Fruit fly (Drosophila melanogaster) whole organism, pupa: ENCODE data around the gene Tet.

ENCODE experiments used
- CG10348 ChIP-seq: fragments of 200-800 bp; sonication (Bioruptor generic); IDR thresholded peaks from 2 replicates; pipeline ENCODE4 v1.3.6; 2022; ENCODE audit warnings: missing biosample characterization, missing genetic modification characterization
- CG12605 ChIP-seq: fragments of 200-800 bp; sonication (Bioruptor generic); IDR thresholded peaks from 2 replicates; pipeline ENCODE4 v1.3.6; 2022; ENCODE audit warnings: missing biosample characterization, missing genetic modification characterization
- CG13204 ChIP-seq: fragments of 200-800 bp; sonication (Bioruptor generic); optimal IDR thresholded peaks from 2 replicates; lab custom pipeline; 2018; ENCODE audit warnings: missing biosample characterization, mild to moderate bottlenecking, missing genetic modification characterization, moderate library complexity
- CG14655 ChIP-seq: fragments of 200-800 bp; sonication (Bioruptor generic); optimal IDR thresholded peaks from 3 replicates; lab custom pipeline; 2017; ENCODE audit warnings: mild to moderate bottlenecking, missing biosample characterization, missing genetic modification reagents, missing genetic modification characterization
- CG15710 ChIP-seq: fragments of 200-800 bp; sonication (Bioruptor generic); optimal IDR thresholded peaks from 2 replicates; lab custom pipeline; 2018; ENCODE audit warnings: missing biosample characterization, mild to moderate bottlenecking, missing genetic modification characterization, moderate library complexity
- CG17806 ChIP-seq: fragments of 200-800 bp; sonication (Bioruptor generic); optimal IDR thresholded peaks from 2 replicates; lab custom pipeline; 2018; ENCODE audit warnings: missing biosample characterization, mild to moderate bottlenecking, missing genetic modification characterization, moderate library complexity
- CG32121 ChIP-seq: fragments of 200-800 bp; sonication (Bioruptor generic); IDR thresholded peaks from 2 replicates; pipeline ENCODE4 v1.3.6; 2022; ENCODE audit warnings: missing biosample characterization, missing genetic modification characterization
- CG34367 ChIP-seq: fragments of 200-800 bp; sonication (Bioruptor generic); optimal IDR thresholded peaks from 2 replicates; lab custom pipeline; 2018; ENCODE audit warnings: missing biosample characterization, mild to moderate bottlenecking, missing genetic modification characterization
- CG4496 ChIP-seq: fragments of 200-800 bp; sonication (Bioruptor generic); IDR thresholded peaks from 3 replicates; pipeline ENCODE4 v1.3.6; 2022; ENCODE audit warnings: missing biosample characterization, missing genetic modification characterization
- CG8159 ChIP-seq: fragments of 200-800 bp; sonication (Bioruptor generic); optimal IDR thresholded peaks from 3 replicates; lab custom pipeline; 2018; ENCODE audit warnings: missing biosample characterization, mild to moderate bottlenecking, missing genetic modification characterization, moderate library complexity
- CG8301 ChIP-seq: fragments of 200-800 bp; sonication (Bioruptor generic); optimal IDR thresholded peaks from 2 replicates; lab custom pipeline; 2018; ENCODE audit warnings: missing biosample characterization, mild to moderate bottlenecking, missing genetic modification characterization
- CG9948 ChIP-seq: fragments of 200-800 bp; sonication (Bioruptor generic); optimal IDR thresholded peaks from 2 replicates; lab custom pipeline; 2018; ENCODE audit warnings: missing biosample characterization, mild to moderate bottlenecking, missing genetic modification characterization, moderate library complexity
- D1 ChIP-seq: fragments of 200-800 bp; sonication (Bioruptor generic); optimal IDR thresholded peaks from 2 replicates; lab custom pipeline; 2018; ENCODE audit warnings: missing biosample characterization, mild to moderate bottlenecking, missing genetic modification characterization, moderate library complexity
- EcR ChIP-seq: fragments of 200-800 bp; sonication (Bioruptor generic); optimal IDR thresholded peaks from 3 replicates; lab custom pipeline; 2019; ENCODE audit warnings: missing biosample characterization, missing genetic modification characterization, mild to moderate bottlenecking, moderate library complexity, missing genetic modification reagents
- Ets98B ChIP-seq: fragments of 200-800 bp; sonication (Bioruptor generic); IDR thresholded peaks from 2 replicates; pipeline ENCODE4 v1.3.6; 2022; ENCODE audit warnings: missing biosample characterization, missing genetic modification characterization
- Pif1A ChIP-seq: fragments of 200-800 bp; sonication (Bioruptor generic); optimal IDR thresholded peaks from 3 replicates; lab custom pipeline; 2016; ENCODE audit warnings: missing biosample characterization, missing genetic modification characterization
- Pif1B ChIP-seq: fragments of 200-800 bp; sonication (Bioruptor generic); optimal IDR thresholded peaks from 3 replicates; lab custom pipeline; 2016; ENCODE audit warnings: missing biosample characterization, missing genetic modification characterization
- Snoo ChIP-seq: fragments of 200-800 bp; sonication (Bioruptor generic); optimal IDR thresholded peaks from 3 replicates; lab custom pipeline; 2017; ENCODE audit warnings: missing biosample characterization, mild to moderate bottlenecking, missing genetic modification characterization, inconsistent platforms
- fd96Ca ChIP-seq: fragments of 200-800 bp; sonication (Bioruptor generic); IDR thresholded peaks from 3 replicates; pipeline ENCODE4 v1.3.6; 2022; ENCODE audit warnings: missing biosample characterization, missing genetic modification characterization
- gl ChIP-seq: fragments of 200-800 bp; sonication (Bioruptor generic); optimal IDR thresholded peaks from 2 replicates; lab custom pipeline; 2018; ENCODE audit warnings: missing biosample characterization, mild to moderate bottlenecking, missing genetic modification characterization
- rn ChIP-seq: fragments of 200-800 bp; sonication (Bioruptor generic); IDR thresholded peaks from 2 replicates; pipeline ENCODE4 v1.3.6; 2022; ENCODE audit warnings: missing biosample characterization, missing genetic modification characterization

The Tet gene

dm6 chr3L:2871155-2871554 lies 7.8 kb downstream of the Tet start:
- TF ChIP-seq CG17806 (tag; lab: Kevin White, UChicago), result no peak
- TF ChIP-seq CG14655 (GFP tag; lab: Kevin White, UChicago), result no peak
- TF ChIP-seq CG4496 (GFP tag; lab: Robert Waterston, UW), result no peak
- no peak for TF ChIP-seq Pif1A
- TF ChIP-seq CG34367 (tag; lab: Kevin White, UChicago), result no peak
- no peak for TF ChIP-seq EcR (GFP tag; lab: Kevin White, UChicago)
- TF ChIP-seq CG13204 (GFP tag; lab: Kevin White, UChicago), result no peak
- 0 out of 2 replicates have a peak, but pooled peaks have one; percentile 13 for TF ChIP-seq CG10348
- no peak for TF ChIP-seq CG32121 (GFP tag; lab: Robert Waterston, UW)
- TF ChIP-seq, all 21 proteins: peak for 1

dm6 chr3L:2868695-2869444 lies 10.1 kb downstream of the Tet start:
- TF ChIP-seq CG9948 (tag; lab: Kevin White, UChicago) (peak; percentile 87), CG10348 (no peak), Ets98B (GFP tag; lab: Robert Waterston, UW) (peak; percentile 55; the same call in 1 of the 2 replicates), gl (peak; percentile 47), CG8301 (tag; lab: Kevin White, UChicago) (peak; percentile 73), CG15710 (tag; lab: Kevin White, UChicago) (peak; percentile 72), CG4496 (GFP tag; lab: Robert Waterston, UW) (no peak; the same call in 2 of the 3 replicates), CG13204 (GFP tag; lab: Kevin White, UChicago) (peak; percentile 37), CG17806 (tag; lab: Kevin White, UChicago) (peak; percentile 78), CG32121 (GFP tag; lab: Robert Waterston, UW) (no peak), EcR (GFP tag; lab: Kevin White, UChicago) (peak; percentile 81), Pif1B (GFP tag; lab: Kevin White, UChicago) (peak; percentile 86), fd96Ca (peak; percentile 72), Snoo (tag; lab: Kevin White, UChicago) (peak; percentile 81), CG34367 (tag; lab: Kevin White, UChicago) (peak; percentile 74), CG12605 (GFP tag; lab: Robert Waterston, UW) (peak; percentile 58; the same call in 1 of the 2 replicates), CG14655 (GFP tag; lab: Kevin White, UChicago) (peak; percentile 75), Pif1A (peak; percentile 87), rn (GFP tag; lab: Robert Waterston, UW) (no peak), D1 (tag; lab: Kevin White, UChicago) (peak; percentile 66), CG8159 (peak; percentile 82)
- TF ChIP-seq, all 21 proteins: peak for 17

dm6 chr3L:2867447-2868203 lies 11.3 kb downstream of the Tet start:
- no peak for TF ChIP-seq D1 (tag; lab: Kevin White, UChicago)
- TF ChIP-seq CG8301 (tag; lab: Kevin White, UChicago), result no peak
- peak; percentile 78 for TF ChIP-seq CG13204 (GFP tag; lab: Kevin White, UChicago)
- no peak for TF ChIP-seq rn (GFP tag; lab: Robert Waterston, UW)
- TF ChIP-seq CG32121 (GFP tag; lab: Robert Waterston, UW), result no peak
- TF ChIP-seq CG8159, result no peak
- TF ChIP-seq fd96Ca, result 0 out of 3 replicates have a peak, but pooled peaks have one; percentile 6
- no peak for TF ChIP-seq CG34367 (tag; lab: Kevin White, UChicago)
- TF ChIP-seq CG12605 (GFP tag; lab: Robert Waterston, UW), result no peak
- TF ChIP-seq CG14655 (GFP tag; lab: Kevin White, UChicago), result no peak
- peak; percentile 43 for TF ChIP-seq EcR (GFP tag; lab: Kevin White, UChicago)
- TF ChIP-seq Pif1B (GFP tag; lab: Kevin White, UChicago), result no peak
- no peak for TF ChIP-seq Snoo (tag; lab: Kevin White, UChicago)
- no peak for TF ChIP-seq CG10348
- TF ChIP-seq CG9948 (tag; lab: Kevin White, UChicago), result no peak
- peak; percentile 7 for TF ChIP-seq CG15710 (tag; lab: Kevin White, UChicago)
- no peak for TF ChIP-seq Ets98B (GFP tag; lab: Robert Waterston, UW)
- 0 out of 3 replicates have a peak, but pooled peaks have one; percentile 31 for TF ChIP-seq CG4496 (GFP tag; lab: Robert Waterston, UW)
- no peak for TF ChIP-seq Pif1A
- no peak for TF ChIP-seq CG17806 (tag; lab: Kevin White, UChicago)
- TF ChIP-seq gl, result no peak

dm6 chr3L:2866843-2867242 lies 12.1 kb downstream of the Tet start:
- TF ChIP-seq CG17806 (tag; lab: Kevin White, UChicago) (peak; percentile 84), CG34367 (tag; lab: Kevin White, UChicago) (peak; percentile 68), CG4496 (GFP tag; lab: Robert Waterston, UW) (0 out of 3 replicates have a peak, but pooled peaks have one; percentile 43), CG12605 (GFP tag; lab: Robert Waterston, UW) (no peak), Ets98B (GFP tag; lab: Robert Waterston, UW) (no peak), CG15710 (tag; lab: Kevin White, UChicago) (peak; percentile 75), fd96Ca (no peak), CG13204 (GFP tag; lab: Kevin White, UChicago) (no peak), CG14655 (GFP tag; lab: Kevin White, UChicago) (peak; percentile 13), CG8159 (peak; percentile 86), Snoo (tag; lab: Kevin White, UChicago) (peak; percentile 36), CG32121 (GFP tag; lab: Robert Waterston, UW) (no peak), CG10348 (no peak), Pif1A (peak; percentile 57), EcR (GFP tag; lab: Kevin White, UChicago) (no peak), CG8301 (tag; lab: Kevin White, UChicago) (peak; percentile 29), D1 (tag; lab: Kevin White, UChicago) (peak; percentile 52), rn (GFP tag; lab: Robert Waterston, UW) (no peak), CG9948 (tag; lab: Kevin White, UChicago) (peak; percentile 72), Pif1B (GFP tag; lab: Kevin White, UChicago) (peak; percentile 45), gl (peak; percentile 66)
